Fruit fly (Drosophila melanogaster) whole organism, wandering third instar larva: ENCODE results near the gene CG13837.

Source experiments
- fru ChIP-seq: fragments of 200-800 bp; sonication (Bioruptor generic); optimal IDR thresholded peaks from 3 replicates; lab custom pipeline; 2016; ENCODE audit warnings: missing biosample characterization, mild to moderate bottlenecking, missing genetic modification characterization
- lola ChIP-seq: fragments of >200 bp; optimal IDR thresholded peaks from 2 replicates; lab custom pipeline; 2017; ENCODE audit warnings: missing biosample characterization, missing genetic modification characterization

dm6 chr3R:23053135-23053730 lies 9.4 kb downstream of the CG13837 start:
- TF ChIP-seq lola (GFP tag; lab: Kevin White, UChicago) (no peak), fru (no peak)
